Worm (Caenorhabditis elegans): Measurements from ENCODE around the gene bgnt-1.4.

- TF ChIP-seq ref-1 (GFP tag; conservative IDR thresholded peaks at IDR 0.05) (no peak), ztf-29 (GFP tag; IDR thresholded peaks at IDR 0.05) (no peak), ztf-23 (GFP tag; IDR thresholded peaks at IDR 0.05) (no peak), flt-1 (GFP tag; IDR thresholded peaks at IDR 0.05) (no peak), klf-2 (GFP tag; conservative IDR thresholded peaks at IDR 0.05) (no peak), med-1 (GFP tag; optimal IDR thresholded peaks at IDR 0.05; ENCODE audit: insufficient read depth) (no peak)
Measured at ce11 chrV:4769633-4770032, 8.9 kb downstream of the bgnt-1.4 start, which contains the start of gene C18G1.9.

All from whole organism, midembryonic.